Worm (Caenorhabditis elegans) whole organism, L2 larva: ENCODE measurements around the gene srb-5.

ENCODE experiments used
- ceh-82 ChIP-seq: fragments of 150-350 bp; optimal IDR thresholded peaks from 2 replicates; lab custom pipeline; 2014; ENCODE audit warnings: missing biosample characterization, missing genetic modification characterization
- lin-39 ChIP-seq: fragments of 150-350 bp; optimal IDR thresholded peaks from 2 replicates; lab custom pipeline; 2014; ENCODE audit warnings: missing biosample characterization, missing genetic modification reagents, missing genetic modification characterization
- mdl-1 ChIP-seq, 2 experiments: fragments of 150-350 bp in 1 of 2; sonication (generic microtip) in 1 of 2; optimal IDR thresholded peaks; 2 replicates each; lab custom pipeline; 2017; ENCODE audit warnings: missing biosample characterization in 2 of 2, missing genetic modification characterization in 2 of 2
- nhr-11 ChIP-seq: fragments of 150-350 bp; optimal IDR thresholded peaks from 2 replicates; lab custom pipeline; 2014; ENCODE audit warnings: missing biosample characterization, missing genetic modification characterization
- nhr-12 ChIP-seq: fragments of 150-350 bp; optimal IDR thresholded peaks from 2 replicates; lab custom pipeline; 2014; ENCODE audit warnings: missing biosample characterization, missing genetic modification characterization
- nhr-25 ChIP-seq: fragments of 150-350 bp; sonication (generic microtip); optimal IDR thresholded peaks from 3 replicates; lab custom pipeline; 2014; ENCODE audit warnings: missing biosample characterization, missing genetic modification characterization
- unc-55 ChIP-seq: fragments of 150-350 bp; sonication (generic microtip); optimal IDR thresholded peaks from 3 replicates; lab custom pipeline; 2014; ENCODE audit warnings: missing biosample characterization, missing genetic modification reagents, missing genetic modification characterization
- unc-62 ChIP-seq: fragments of 150-350 bp; optimal IDR thresholded peaks from 2 replicates; lab custom pipeline; 2014; ENCODE audit warnings: missing biosample characterization, missing genetic modification reagents, missing genetic modification characterization

DNA sequence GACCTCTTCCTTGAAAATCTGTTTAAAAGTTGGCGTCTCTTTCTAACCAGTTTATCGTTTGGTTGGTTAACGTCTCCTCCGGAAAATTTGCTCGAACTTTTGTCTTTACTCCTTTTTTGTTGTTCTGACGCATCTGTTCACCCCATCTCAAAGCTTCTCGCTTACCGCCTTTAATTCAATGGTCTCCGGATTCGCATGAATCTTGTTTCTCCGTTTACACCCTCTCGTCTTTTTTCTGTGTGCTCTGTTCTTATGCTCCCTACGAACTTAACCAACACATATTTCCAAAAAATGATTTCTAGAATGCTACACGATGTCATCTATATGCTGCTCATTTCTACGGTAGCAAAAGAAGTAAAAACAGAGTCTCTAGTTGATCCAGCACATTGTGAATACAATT, 33.1 kb downstream of the srb-5 start, which contains the start of gene lgc-56:
- no peak for TF ChIP-seq lin-39
- no peak for TF ChIP-seq unc-55
- TF ChIP-seq ceh-82 (tag; lab: Kevin White, UChicago): no peak
- TF ChIP-seq nhr-25 (tag; lab: Kevin White, UChicago): no peak
- TF ChIP-seq nhr-11 (tag; lab: Kevin White, UChicago): no peak
- TF ChIP-seq nhr-12 (tag; lab: Kevin White, UChicago): no peak
- TF ChIP-seq mdl-1 (tag; optimal IDR thresholded peaks at IDR 0.05; lab: Kevin White, UChicago): no peak
- no peak for TF ChIP-seq unc-62 (GFP tag; lab: Kevin White, UChicago)
